Fruit fly (Drosophila melanogaster): ENCODE results near the gene psidin.

DNA sequence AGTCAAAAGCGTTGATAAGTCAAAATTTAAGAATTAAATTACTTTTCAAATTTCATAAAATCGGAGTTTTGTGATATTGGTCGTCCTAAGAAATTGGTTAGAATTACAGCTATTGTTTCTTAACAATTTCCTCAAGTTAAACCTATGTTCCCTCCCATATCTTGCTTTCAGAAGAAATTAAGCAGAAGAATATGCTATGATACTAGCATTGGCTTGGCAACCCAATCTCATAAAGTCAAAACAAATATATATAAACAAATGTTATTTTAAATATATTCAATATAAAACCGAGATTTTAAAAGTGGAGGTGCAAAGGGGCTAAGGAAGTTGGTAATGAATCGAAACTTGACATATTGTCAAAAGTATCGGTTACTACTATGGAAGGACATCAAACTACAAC is 48.9 kb upstream of the psidin start, which contains the start of gene CG31213:
- TF ChIP-seq CG8281 (tag; optimal IDR thresholded peaks at IDR 0.05) (no peak), her (GFP tag; optimal IDR thresholded peaks at IDR 0.05) (no peak), toy (GFP tag; IDR thresholded peaks at IDR 0.05) (no peak), ken (GFP tag; IDR thresholded peaks at IDR 0.05) (no peak), CG34422 (GFP tag; IDR thresholded peaks at IDR 0.05) (no peak), Oaz (GFP tag; IDR thresholded peaks at IDR 0.05) (no peak), CG2889 (GFP tag; IDR thresholded peaks at IDR 0.05) (no peak), CG15073 (GFP tag; optimal IDR thresholded peaks at IDR 0.05) (no peak), CG1647 (GFP tag; optimal IDR thresholded peaks at IDR 0.05) (no peak), fd96Cb (tag; optimal IDR thresholded peaks at IDR 0.05) (no peak), pan (optimal IDR thresholded peaks at IDR 0.05) (no peak), pan (GFP tag; optimal IDR thresholded peaks at IDR 0.05 in 1 of 2, IDR thresholded peaks at IDR 0.05 in 1 of 2) (no peak)

Data from whole organism, embryonic.